Fruit fly (Drosophila melanogaster) whole organism, prepupa: ENCODE results near the gene CG34276.

Source experiments
- CG1621 ChIP-seq: fragments of 200-800 bp; sonication (Bioruptor generic); optimal IDR thresholded peaks from 3 replicates; lab custom pipeline; 2018; ENCODE audit warnings: missing biosample characterization, mild to moderate bottlenecking, missing genetic modification characterization
- CG34406 ChIP-seq: fragments of 200-800 bp; sonication (Bioruptor generic); optimal IDR thresholded peaks from 3 replicates; lab custom pipeline; 2016; ENCODE audit warnings: missing biosample characterization, missing genetic modification characterization
- CG6276 ChIP-seq: fragments of 200-800 bp; sonication (Bioruptor generic); optimal IDR thresholded peaks from 2 replicates; lab custom pipeline; 2017; ENCODE audit warnings: missing biosample characterization, mild to moderate bottlenecking, missing genetic modification characterization
- Ets21C ChIP-seq: fragments of 200-800 bp; sonication (Bioruptor generic); optimal IDR thresholded peaks from 3 replicates; lab custom pipeline; 2016; ENCODE audit warnings: missing biosample characterization, missing genetic modification characterization
- Hr38 ChIP-seq: sonication (Bioruptor generic); optimal IDR thresholded peaks from 2 replicates; lab custom pipeline; 2016; ENCODE audit warnings: missing biosample characterization, missing genetic modification characterization
- Hr39 ChIP-seq: fragments of 200-800 bp; sonication (Bioruptor generic); optimal IDR thresholded peaks from 2 replicates; lab custom pipeline; 2016; ENCODE audit warnings: missing biosample characterization, missing genetic modification characterization
- OdsH ChIP-seq: fragments of 200-800 bp; sonication (Bioruptor generic); optimal IDR thresholded peaks from 3 replicates; lab custom pipeline; 2016; ENCODE audit warnings: missing biosample characterization, missing genetic modification characterization
- vri ChIP-seq: fragments of 200-800 bp; sonication (Bioruptor generic); optimal IDR thresholded peaks from 3 replicates; lab custom pipeline; 2016; ENCODE audit warnings: missing biosample characterization, mild to moderate bottlenecking, missing genetic modification characterization

- TF ChIP-seq CG34406: no peak
- no peak for TF ChIP-seq Hr39 (GFP tag; lab: Kevin White, UChicago)
- no peak for TF ChIP-seq Hr38 (GFP tag; lab: Kevin White, UChicago)
- no peak for TF ChIP-seq OdsH (GFP tag; lab: Kevin White, UChicago)
- no peak for TF ChIP-seq CG1621 (tag; lab: Kevin White, UChicago)
- TF ChIP-seq vri (GFP tag; lab: Kevin White, UChicago): no peak
- no peak for TF ChIP-seq CG6276 (GFP tag; lab: Kevin White, UChicago)
- TF ChIP-seq Ets21C: no peak
Measured at dm6 chr3R:15928127-15928526, 2.7 kb downstream of the CG34276 start.
